Fruit fly (Drosophila melanogaster) whole organism, embryonic: Measurements from ENCODE around the gene GstD11.

ENCODE experiments used
- Aef1 ChIP-seq: fragments of 200-800 bp; sonication (Bioruptor generic); IDR thresholded peaks from 3 replicates; pipeline ENCODE4 v1.3.6; 2022; ENCODE audit warnings: missing biosample characterization, missing genetic modification characterization
- BtbVII ChIP-seq: fragments of 200-800 bp; sonication (Bioruptor generic); optimal IDR thresholded peaks from 3 replicates; lab custom pipeline; 2017; ENCODE audit warnings: missing biosample characterization, mild to moderate bottlenecking, missing genetic modification characterization
- CG10654 ChIP-seq: fragments of 200-800 bp; sonication (Bioruptor generic); optimal IDR thresholded peaks from 2 replicates; lab custom pipeline; 2016; ENCODE audit warnings: missing biosample characterization, missing genetic modification characterization
- CG12942 ChIP-seq: fragments of 200-800 bp; sonication (Bioruptor generic); optimal IDR thresholded peaks from 3 replicates; lab custom pipeline; 2016; ENCODE audit warnings: missing biosample characterization, missing genetic modification characterization
- CG13624 ChIP-seq: fragments of 200-800 bp; sonication (Bioruptor generic); optimal IDR thresholded peaks from 2 replicates; lab custom pipeline; 2016; ENCODE audit warnings: missing biosample characterization, missing genetic modification characterization
- CG1647 ChIP-seq: fragments of 200-800 bp; sonication (Bioruptor generic); optimal IDR thresholded peaks from 3 replicates; lab custom pipeline; 2016; ENCODE audit warnings: missing biosample characterization, missing genetic modification characterization
- CG1832 ChIP-seq: fragments of 200-800 bp; sonication (Bioruptor generic); optimal IDR thresholded peaks from 2 replicates; lab custom pipeline; 2017; ENCODE audit warnings: missing biosample characterization, mild to moderate bottlenecking, missing genetic modification characterization, inconsistent platforms
- CG2712 ChIP-seq: fragments of 200-800 bp; optimal IDR thresholded peaks from 3 replicates; lab custom pipeline; 2019; ENCODE audit warnings: missing biosample characterization, mild to moderate bottlenecking, missing genetic modification characterization, moderate library complexity
- CG31441 ChIP-seq: fragments of 200-800 bp; sonication (Bioruptor generic); IDR thresholded peaks from 2 replicates; pipeline ENCODE4 v1.3.6; 2022; ENCODE audit warnings: missing biosample characterization, missing genetic modification characterization
- CG34422 ChIP-seq: fragments of 200-800 bp; sonication (Bioruptor generic); IDR thresholded peaks from 3 replicates; pipeline ENCODE4 v1.3.6; 2022; ENCODE audit warnings: missing biosample characterization, missing genetic modification characterization
- CG4282 ChIP-seq: fragments of 200-800 bp; sonication (Bioruptor generic); optimal IDR thresholded peaks from 2 replicates; lab custom pipeline; 2016; ENCODE audit warnings: missing biosample characterization, missing genetic modification characterization
- CG5953 ChIP-seq: fragments of 200-800 bp; sonication (Bioruptor generic); IDR thresholded peaks from 2 replicates; pipeline ENCODE4 v1.3.6; 2022; ENCODE audit warnings: missing biosample characterization, missing genetic modification characterization
- CG7786 ChIP-seq: fragments of 200-800 bp; sonication (Bioruptor generic); optimal IDR thresholded peaks from 2 replicates; lab custom pipeline; 2016; ENCODE audit warnings: missing biosample characterization, missing genetic modification characterization
- CG7987 ChIP-seq: fragments of 200-800 bp; sonication (Bioruptor generic); optimal IDR thresholded peaks from 2 replicates; lab custom pipeline; 2018; ENCODE audit warnings: missing biosample characterization, mild to moderate bottlenecking, missing genetic modification characterization, moderate library complexity
- CG8359 ChIP-seq: fragments of 200-800 bp; sonication (Bioruptor generic); optimal IDR thresholded peaks from 2 replicates; lab custom pipeline; 2017; ENCODE audit warnings: missing biosample characterization, mild to moderate bottlenecking, missing genetic modification characterization, borderline replicate concordance
- CG8765 ChIP-seq: fragments of 200-800 bp; sonication (Bioruptor generic); IDR thresholded peaks from 2 replicates; pipeline ENCODE4 v1.3.6; 2022; ENCODE audit warnings: missing biosample characterization, missing genetic modification characterization
- CG9727 ChIP-seq: fragments of 200-800 bp; sonication (Bioruptor generic); optimal IDR thresholded peaks from 3 replicates; lab custom pipeline; 2017; ENCODE audit warnings: missing biosample characterization, mild to moderate bottlenecking, missing genetic modification characterization
- D ChIP-seq, 2 experiments: fragments of 200-800 bp in 1 of 2; fragments of >200 bp in 1 of 2; sonication (Bioruptor generic) in 1 of 2; optimal IDR thresholded peaks; 2 replicates in 1 of 2; 3 replicates in 1 of 2; lab custom pipeline; 2017; ENCODE audit warnings: mild to moderate bottlenecking in 1 of 2, missing biosample characterization in 1 of 2, missing genetic modification characterization in 1 of 2, missing genetic modification reagents in 1 of 2
- H2.0 ChIP-seq: fragments of 200-800 bp; sonication (Bioruptor generic); IDR thresholded peaks from 2 replicates; pipeline ENCODE4 v1.3.6; 2022; ENCODE audit warnings: missing biosample characterization, missing genetic modification characterization
- Hmr ChIP-seq: fragments of 200-800 bp; sonication (Bioruptor generic); optimal IDR thresholded peaks from 3 replicates; lab custom pipeline; 2017; ENCODE audit warnings: mild to moderate bottlenecking, missing biosample characterization, missing genetic modification reagents, missing genetic modification characterization
- Hmx ChIP-seq: fragments of 200-800 bp; sonication (Bioruptor generic); optimal IDR thresholded peaks from 2 replicates; lab custom pipeline; 2016; ENCODE audit warnings: missing biosample characterization, missing genetic modification characterization
- Mrtf ChIP-seq: fragments of 200-800 bp; sonication (Bioruptor generic); IDR thresholded peaks from 3 replicates; pipeline ENCODE4 v1.3.6; 2022; ENCODE audit warnings: missing biosample characterization, missing genetic modification characterization
- Nf-YA ChIP-seq: fragments of 200-800 bp; sonication (Bioruptor generic); IDR thresholded peaks from 2 replicates; pipeline ENCODE4 v1.3.6; 2022; ENCODE audit warnings: missing biosample characterization, missing genetic modification characterization
- Ravus ChIP-seq: fragments of 200-800 bp; sonication (Bioruptor generic); IDR thresholded peaks from 2 replicates; pipeline ENCODE4 v1.3.6; 2022; ENCODE audit warnings: missing biosample characterization, missing genetic modification characterization
- Taf1 ChIP-seq: fragments of 200-800 bp; sonication (Bioruptor generic); IDR thresholded peaks from 2 replicates; pipeline ENCODE4 v1.3.6; 2022; ENCODE audit warnings: missing biosample characterization, missing genetic modification characterization
- amos ChIP-seq: fragments of 200-800 bp; sonication (Bioruptor generic); IDR thresholded peaks from 2 replicates; pipeline ENCODE4 v1.3.6; 2022; ENCODE audit warnings: missing biosample characterization, missing genetic modification characterization; ENCODE audit not compliant: partially characterized antibody
- ara ChIP-seq: fragments of 200-800 bp; sonication (Bioruptor generic); IDR thresholded peaks from 2 replicates; pipeline ENCODE4 v1.3.6; 2022; ENCODE audit warnings: missing biosample characterization, missing genetic modification characterization
- bbx ChIP-seq: fragments of 200-800 bp; sonication (Bioruptor generic); IDR thresholded peaks from 2 replicates; pipeline ENCODE4 v1.3.6; 2022; ENCODE audit warnings: missing biosample characterization, missing genetic modification characterization; ENCODE audit not compliant: partially characterized antibody
- cad ChIP-seq: fragments of >200 bp; optimal IDR thresholded peaks from 2 replicates; lab custom pipeline; 2017; ENCODE audit warnings: missing biosample characterization, missing genetic modification characterization
- cato ChIP-seq: fragments of 200-800 bp; sonication (Bioruptor generic); optimal IDR thresholded peaks from 2 replicates; lab custom pipeline; 2016; ENCODE audit warnings: missing biosample characterization, missing genetic modification characterization, borderline replicate concordance
- corto ChIP-seq: fragments of 200-800 bp; sonication (Bioruptor generic); optimal IDR thresholded peaks from 2 replicates; lab custom pipeline; 2016; ENCODE audit warnings: missing biosample characterization, mild to moderate bottlenecking, missing genetic modification characterization, moderate library complexity
- ems ChIP-seq: fragments of 200-800 bp; sonication (Bioruptor generic); optimal IDR thresholded peaks from 3 replicates; lab custom pipeline; 2016; ENCODE audit warnings: missing biosample characterization, missing genetic modification characterization
- fd102C ChIP-seq: fragments of 200-800 bp; sonication (Bioruptor generic); optimal IDR thresholded peaks from 2 replicates; lab custom pipeline; 2018; ENCODE audit warnings: missing biosample characterization, mild to moderate bottlenecking, missing genetic modification characterization, moderate library complexity
- fd96Cb ChIP-seq: fragments of 200-800 bp; sonication (Bioruptor generic); optimal IDR thresholded peaks from 2 replicates; lab custom pipeline; 2018; ENCODE audit warnings: missing biosample characterization, mild to moderate bottlenecking, missing genetic modification characterization, moderate library complexity
- grau ChIP-seq: fragments of 200-800 bp; optimal IDR thresholded peaks from 3 replicates; lab custom pipeline; 2019; ENCODE audit warnings: missing biosample characterization, mild to moderate bottlenecking, missing genetic modification characterization, moderate library complexity
- luna ChIP-seq: fragments of 200-800 bp; sonication (Bioruptor generic); optimal IDR thresholded peaks from 2 replicates; lab custom pipeline; 2016; ENCODE audit warnings: missing biosample characterization, missing genetic modification characterization
- mld ChIP-seq: fragments of 200-800 bp; sonication (Bioruptor generic); IDR thresholded peaks from 3 replicates; pipeline ENCODE4 v1.3.6; 2022; ENCODE audit warnings: missing biosample characterization, missing genetic modification characterization; ENCODE audit not compliant: partially characterized antibody
- nerfin-1 ChIP-seq: fragments of 200-800 bp; sonication (Bioruptor generic); optimal IDR thresholded peaks from 3 replicates; lab custom pipeline; 2019; ENCODE audit warnings: missing biosample characterization, mild to moderate bottlenecking, missing genetic modification characterization, moderate library complexity
- pnt ChIP-seq: fragments of 200-800 bp; sonication (Bioruptor generic); optimal IDR thresholded peaks from 3 replicates; lab custom pipeline; 2016; ENCODE audit warnings: missing biosample characterization, missing genetic modification characterization
- pzg ChIP-seq: fragments of 200-800 bp; sonication (Bioruptor generic); optimal IDR thresholded peaks from 3 replicates; lab custom pipeline; 2018; ENCODE audit warnings: missing biosample characterization, mild to moderate bottlenecking, missing genetic modification characterization, moderate library complexity
- schlank ChIP-seq: fragments of 200-800 bp; sonication (Bioruptor generic); optimal IDR thresholded peaks from 2 replicates; lab custom pipeline; 2018; ENCODE audit warnings: missing biosample characterization, mild to moderate bottlenecking, missing genetic modification characterization
- sim ChIP-seq: fragments of 200-800 bp; sonication (Bioruptor generic); IDR thresholded peaks from 2 replicates; pipeline ENCODE4 v1.3.6; 2022; ENCODE audit warnings: missing biosample characterization, missing genetic modification characterization
- sisA ChIP-seq: fragments of 200-800 bp; sonication (Bioruptor generic); IDR thresholded peaks from 2 replicates; pipeline ENCODE4 v1.3.6; 2022; ENCODE audit warnings: missing biosample characterization, missing genetic modification characterization
- sr ChIP-seq: fragments of 200-800 bp; sonication (Bioruptor generic); IDR thresholded peaks from 3 replicates; pipeline ENCODE4 v1.3.6; 2022; ENCODE audit warnings: missing biosample characterization, missing genetic modification characterization
- twi ChIP-seq: fragments of 200-800 bp; optimal IDR thresholded peaks from 2 replicates; lab custom pipeline; 2019; ENCODE audit warnings: missing biosample characterization, mild to moderate bottlenecking, missing genetic modification characterization, moderate library complexity

GstD11 gene

DNA sequence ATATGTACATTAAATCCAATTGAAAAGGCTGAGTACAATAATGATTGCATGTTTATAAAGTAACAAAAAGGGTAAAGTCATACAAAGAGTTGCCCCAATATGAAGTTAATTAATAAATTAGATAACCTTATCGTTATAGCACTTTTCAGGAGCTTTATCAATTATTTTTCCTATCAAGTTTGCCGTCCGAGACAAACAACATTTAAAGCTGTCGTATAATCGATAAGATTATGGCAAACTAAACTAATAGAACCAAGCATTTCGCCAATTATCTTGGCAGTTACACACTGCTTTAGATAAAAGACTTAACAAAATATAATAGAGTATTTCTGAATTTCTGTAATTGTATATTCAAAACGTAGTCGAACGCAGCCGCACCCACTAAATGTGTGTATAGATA is 22.0 kb downstream of the GstD11 start (continued):
- TF ChIP-seq sim (no peak), corto (GFP tag; lab: Kevin White, UChicago) (no peak), luna (no peak)

DNA sequence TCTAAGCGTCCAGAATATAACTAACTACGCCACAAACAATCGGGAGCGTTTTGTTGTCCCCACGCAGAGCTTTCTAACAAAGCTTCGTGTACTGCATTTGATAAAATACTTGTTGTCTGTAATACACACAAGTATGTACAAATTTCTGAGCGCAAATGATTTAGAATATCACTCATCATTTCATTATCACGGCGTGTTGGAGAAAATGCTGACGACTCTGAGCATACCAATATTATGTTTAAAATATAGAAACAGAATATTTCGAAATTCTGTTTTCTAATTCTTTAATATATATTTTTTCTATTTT is 22.7 kb downstream of the GstD11 start, which contains the start of gene Cyp9f2:
TSS of gene Cyp9f2 (minus strand) at position 101 of the 307 bp plus-strand sequence.
- TF ChIP-seq bbx (0 out of 2 replicates have a peak, but pooled peaks have one; percentile 8), BtbVII (no peak), CG31441 (no peak), CG7786 (GFP tag; lab: Kevin White, UChicago) (no peak), CG1832 (GFP tag; lab: Kevin White, UChicago) (no peak), ems (GFP tag; lab: Kevin White, UChicago) (no peak)

DNA sequence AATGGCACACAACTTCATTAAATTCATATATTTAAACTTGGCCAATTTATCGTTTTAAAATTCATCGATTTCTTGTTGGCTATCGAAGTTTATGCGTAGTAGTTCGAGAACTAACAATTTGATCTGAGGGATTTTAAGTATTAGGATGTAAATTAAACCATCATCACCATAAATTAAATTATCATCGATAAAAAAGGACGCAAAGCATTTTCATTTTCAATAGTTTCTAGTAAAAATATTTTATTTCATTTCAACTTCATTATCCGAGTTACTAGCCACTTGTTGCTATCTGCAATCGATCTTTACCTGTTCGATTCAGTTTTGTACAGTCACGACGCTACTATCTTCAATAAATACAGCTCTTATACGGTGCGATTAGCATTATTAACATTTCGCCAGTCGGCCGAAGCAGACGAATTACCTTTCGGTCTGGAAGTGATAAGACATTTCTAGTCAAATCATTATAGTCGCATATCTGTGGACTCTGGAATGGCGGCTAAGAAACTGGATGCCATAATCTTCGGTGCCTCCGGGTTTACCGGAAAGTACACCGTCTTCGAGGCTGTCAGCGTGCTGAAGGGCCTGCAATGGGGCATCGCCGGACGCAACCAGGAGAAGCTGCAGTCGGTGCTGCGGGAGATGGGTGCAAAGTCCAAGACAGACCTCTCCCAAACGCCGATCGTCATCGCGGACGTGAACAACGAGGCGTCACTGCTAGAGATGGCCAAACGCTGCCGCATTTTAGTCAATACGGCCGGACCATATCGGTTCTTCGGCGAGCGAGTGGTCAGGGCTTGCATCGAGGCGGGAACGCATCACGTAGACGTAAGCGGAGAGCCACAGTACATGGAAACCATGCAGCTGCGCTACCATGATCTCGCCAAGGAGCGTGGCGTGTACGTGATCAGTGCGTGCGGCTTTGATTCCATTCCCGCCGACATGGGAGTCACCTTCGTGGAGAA is 23.4 kb downstream of the GstD11 start, which contains the start of gene CG5167:
TSS of gene CG5167 (plus strand) at position 298 of the 962 bp plus-strand sequence.
- TF ChIP-seq grau (peak; percentile 56), Hmx (GFP tag; lab: Kevin White, UChicago) (no peak), CG4282 (GFP tag; lab: Kevin White, UChicago) (peak; percentile 18), amos (GFP tag; lab: Robert Waterston, UW) (peak; percentile 7; the same call in 1 of the 2 replicates), cato (GFP tag; lab: Kevin White, UChicago) (no peak), H2.0 (GFP tag; lab: Robert Waterston, UW) (no peak), CG8359 (GFP tag; lab: Kevin White, UChicago) (no peak), mld (GFP tag; lab: Robert Waterston, UW) (no peak), CG5953 (no peak), nerfin-1 (tag; lab: Kevin White, UChicago) (peak; percentile 7), Taf1 (GFP tag; lab: Robert Waterston, UW) (no peak), CG2712 (tag; lab: Kevin White, UChicago) (peak; percentile 64), CG1647 (GFP tag; lab: Kevin White, UChicago) (no peak), twi (tag; lab: Kevin White, UChicago) (no peak), CG7987 (GFP tag; lab: Kevin White, UChicago) (no peak), Mrtf (no peak), schlank (no peak), CG13624 (GFP tag; lab: Kevin White, UChicago) (no peak), Aef1 (no peak), sr (GFP tag; lab: Robert Waterston, UW) (no peak), cad (GFP tag; lab: Kevin White, UChicago) (no peak), sisA (GFP tag; lab: Robert Waterston, UW) (no peak), D (optimal IDR thresholded peaks at IDR 0.05; lab: Kevin White, UChicago) (no peak), D (GFP tag; optimal IDR thresholded peaks at IDR 0.05; lab: Kevin White, UChicago) (no peak), fd102C (GFP tag; lab: Kevin White, UChicago) (no peak), pzg (GFP tag; lab: Kevin White, UChicago) (peak; percentile 5), Nf-YA (GFP tag; lab: Robert Waterston, UW) (no peak), pnt (GFP tag; lab: Kevin White, UChicago) (no peak), fd96Cb (tag; lab: Kevin White, UChicago) (peak; percentile 9), CG8765 (GFP tag; lab: Robert Waterston, UW) (0 out of 2 replicates have a peak, but pooled peaks have one; percentile 5), Hmr (GFP tag; lab: Kevin White, UChicago) (peak; percentile 35), Ravus (GFP tag; lab: Robert Waterston, UW) (no peak), CG9727 (GFP tag; lab: Kevin White, UChicago) (peak; percentile 59), CG10654 (no peak), CG12942 (peak; percentile 18), CG34422 (0 out of 3 replicates have a peak, but pooled peaks have one; percentile 30), ara (GFP tag; lab: Robert Waterston, UW) (no peak), CG1832 (GFP tag; lab: Kevin White, UChicago) (no peak), ems (GFP tag; lab: Kevin White, UChicago) (no peak)
